Fruit fly (Drosophila melanogaster) whole organism, pupa: ENCODE data around the gene AP-2alpha.

Experiments used
- CG10348 ChIP-seq: fragments of 200-800 bp; sonication (Bioruptor generic); IDR thresholded peaks from 2 replicates; pipeline ENCODE4 v1.3.6; 2022; ENCODE audit warnings: missing biosample characterization, missing genetic modification characterization
- CG12605 ChIP-seq: fragments of 200-800 bp; sonication (Bioruptor generic); IDR thresholded peaks from 2 replicates; pipeline ENCODE4 v1.3.6; 2022; ENCODE audit warnings: missing biosample characterization, missing genetic modification characterization
- CG13204 ChIP-seq: fragments of 200-800 bp; sonication (Bioruptor generic); optimal IDR thresholded peaks from 2 replicates; lab custom pipeline; 2018; ENCODE audit warnings: missing biosample characterization, mild to moderate bottlenecking, missing genetic modification characterization, moderate library complexity
- CG14655 ChIP-seq: fragments of 200-800 bp; sonication (Bioruptor generic); optimal IDR thresholded peaks from 3 replicates; lab custom pipeline; 2017; ENCODE audit warnings: mild to moderate bottlenecking, missing biosample characterization, missing genetic modification reagents, missing genetic modification characterization
- CG15710 ChIP-seq: fragments of 200-800 bp; sonication (Bioruptor generic); optimal IDR thresholded peaks from 2 replicates; lab custom pipeline; 2018; ENCODE audit warnings: missing biosample characterization, mild to moderate bottlenecking, missing genetic modification characterization, moderate library complexity
- CG17806 ChIP-seq: fragments of 200-800 bp; sonication (Bioruptor generic); optimal IDR thresholded peaks from 2 replicates; lab custom pipeline; 2018; ENCODE audit warnings: missing biosample characterization, mild to moderate bottlenecking, missing genetic modification characterization, moderate library complexity
- CG32121 ChIP-seq: fragments of 200-800 bp; sonication (Bioruptor generic); IDR thresholded peaks from 2 replicates; pipeline ENCODE4 v1.3.6; 2022; ENCODE audit warnings: missing biosample characterization, missing genetic modification characterization
- CG34367 ChIP-seq: fragments of 200-800 bp; sonication (Bioruptor generic); optimal IDR thresholded peaks from 2 replicates; lab custom pipeline; 2018; ENCODE audit warnings: missing biosample characterization, mild to moderate bottlenecking, missing genetic modification characterization
- CG4496 ChIP-seq: fragments of 200-800 bp; sonication (Bioruptor generic); IDR thresholded peaks from 3 replicates; pipeline ENCODE4 v1.3.6; 2022; ENCODE audit warnings: missing biosample characterization, missing genetic modification characterization
- CG8159 ChIP-seq: fragments of 200-800 bp; sonication (Bioruptor generic); optimal IDR thresholded peaks from 3 replicates; lab custom pipeline; 2018; ENCODE audit warnings: missing biosample characterization, mild to moderate bottlenecking, missing genetic modification characterization, moderate library complexity
- CG8301 ChIP-seq: fragments of 200-800 bp; sonication (Bioruptor generic); optimal IDR thresholded peaks from 2 replicates; lab custom pipeline; 2018; ENCODE audit warnings: missing biosample characterization, mild to moderate bottlenecking, missing genetic modification characterization
- CG9948 ChIP-seq: fragments of 200-800 bp; sonication (Bioruptor generic); optimal IDR thresholded peaks from 2 replicates; lab custom pipeline; 2018; ENCODE audit warnings: missing biosample characterization, mild to moderate bottlenecking, missing genetic modification characterization, moderate library complexity
- D1 ChIP-seq: fragments of 200-800 bp; sonication (Bioruptor generic); optimal IDR thresholded peaks from 2 replicates; lab custom pipeline; 2018; ENCODE audit warnings: missing biosample characterization, mild to moderate bottlenecking, missing genetic modification characterization, moderate library complexity
- EcR ChIP-seq: fragments of 200-800 bp; sonication (Bioruptor generic); optimal IDR thresholded peaks from 3 replicates; lab custom pipeline; 2019; ENCODE audit warnings: missing biosample characterization, missing genetic modification characterization, mild to moderate bottlenecking, moderate library complexity, missing genetic modification reagents
- Ets98B ChIP-seq: fragments of 200-800 bp; sonication (Bioruptor generic); IDR thresholded peaks from 2 replicates; pipeline ENCODE4 v1.3.6; 2022; ENCODE audit warnings: missing biosample characterization, missing genetic modification characterization
- Pif1A ChIP-seq: fragments of 200-800 bp; sonication (Bioruptor generic); optimal IDR thresholded peaks from 3 replicates; lab custom pipeline; 2016; ENCODE audit warnings: missing biosample characterization, missing genetic modification characterization
- Pif1B ChIP-seq: fragments of 200-800 bp; sonication (Bioruptor generic); optimal IDR thresholded peaks from 3 replicates; lab custom pipeline; 2016; ENCODE audit warnings: missing biosample characterization, missing genetic modification characterization
- Snoo ChIP-seq: fragments of 200-800 bp; sonication (Bioruptor generic); optimal IDR thresholded peaks from 3 replicates; lab custom pipeline; 2017; ENCODE audit warnings: missing biosample characterization, mild to moderate bottlenecking, missing genetic modification characterization, inconsistent platforms
- fd96Ca ChIP-seq: fragments of 200-800 bp; sonication (Bioruptor generic); IDR thresholded peaks from 3 replicates; pipeline ENCODE4 v1.3.6; 2022; ENCODE audit warnings: missing biosample characterization, missing genetic modification characterization
- gl ChIP-seq: fragments of 200-800 bp; sonication (Bioruptor generic); optimal IDR thresholded peaks from 2 replicates; lab custom pipeline; 2018; ENCODE audit warnings: missing biosample characterization, mild to moderate bottlenecking, missing genetic modification characterization
- rn ChIP-seq: fragments of 200-800 bp; sonication (Bioruptor generic); IDR thresholded peaks from 2 replicates; pipeline ENCODE4 v1.3.6; 2022; ENCODE audit warnings: missing biosample characterization, missing genetic modification characterization

AP-2alpha gene

DNA sequence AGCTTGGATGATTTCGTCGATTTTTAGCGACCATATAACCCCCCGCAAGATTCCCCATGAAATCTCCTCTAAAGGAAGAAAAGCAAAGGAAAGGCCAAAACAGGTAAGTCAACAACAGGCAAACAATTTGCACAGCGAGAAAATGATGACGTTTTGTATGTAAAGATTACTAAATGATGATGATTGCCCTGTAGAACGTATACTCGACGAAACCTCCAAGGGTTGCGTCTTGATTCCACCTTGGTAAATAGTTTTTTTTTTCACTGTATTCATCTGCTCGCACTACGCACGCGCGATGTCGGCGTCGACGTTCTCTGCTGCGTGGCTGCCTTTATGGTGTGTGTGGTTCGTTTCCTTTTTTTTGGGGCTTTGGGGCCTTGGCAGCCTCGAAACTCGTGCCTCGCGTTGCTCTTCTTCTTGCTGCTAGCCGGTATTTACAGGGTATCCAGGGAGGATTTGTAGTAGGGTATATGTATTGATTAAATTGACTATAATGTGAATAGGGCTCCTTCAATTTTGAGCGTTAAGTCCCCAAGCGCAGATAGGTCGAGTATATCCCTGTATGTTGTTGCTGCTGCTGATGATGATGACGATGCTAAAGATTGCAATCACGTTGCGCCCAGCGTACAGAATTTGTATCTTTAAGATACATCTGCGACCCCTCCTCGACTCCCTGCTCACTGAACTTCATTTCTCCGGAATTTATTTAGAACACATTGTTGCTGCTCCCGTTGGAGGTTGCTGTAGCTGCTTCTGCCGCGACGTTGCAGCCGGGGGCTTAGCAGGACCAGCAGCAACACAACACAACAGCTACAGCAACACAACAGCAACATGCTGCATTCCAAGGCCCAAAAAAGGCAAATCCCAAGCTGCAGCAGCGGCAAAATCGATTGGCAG lies 13.0 kb upstream of the AP-2alpha start:
- TF ChIP-seq Pif1A (GFP tag; lab: Kevin White, UChicago) (peak; percentile 91), gl (tag; lab: Kevin White, UChicago) (peak; percentile 90), Pif1B (peak; percentile 94), CG13204 (peak; percentile 88), CG17806 (peak; percentile 90), EcR (GFP tag; lab: Kevin White, UChicago) (peak; percentile 79), CG9948 (tag; lab: Kevin White, UChicago) (peak; percentile 87), Ets98B (GFP tag; lab: Robert Waterston, UW) (peak; percentile 96), CG8301 (peak; percentile 93), CG10348 (GFP tag; lab: Robert Waterston, UW) (peak; percentile 69; the same call in 1 of the 2 replicates), CG12605 (GFP tag; lab: Robert Waterston, UW) (peak; percentile 91), CG15710 (tag; lab: Kevin White, UChicago) (peak; percentile 93), D1 (peak; percentile 77), fd96Ca (GFP tag; lab: Robert Waterston, UW) (peak; percentile 98), CG8159 (tag; lab: Kevin White, UChicago) (peak; percentile 90), rn (GFP tag; lab: Robert Waterston, UW) (peak; percentile 91), CG4496 (GFP tag; lab: Robert Waterston, UW) (peak; percentile 96), Snoo (tag; lab: Kevin White, UChicago) (peak; percentile 89), CG32121 (GFP tag; lab: Robert Waterston, UW) (peak; percentile 93), CG34367 (peak; percentile 81), CG14655 (GFP tag; lab: Kevin White, UChicago) (peak; percentile 93)
- TF ChIP-seq, all 21 proteins: peak for 21

dm6 chr2L:426449-426848 lies 11.9 kb upstream of the AP-2alpha start:
- no peak for TF ChIP-seq CG34367
- no peak for TF ChIP-seq CG14655 (GFP tag; lab: Kevin White, UChicago)
- TF ChIP-seq Pif1A (GFP tag; lab: Kevin White, UChicago): no peak
- TF ChIP-seq CG8159 (tag; lab: Kevin White, UChicago): no peak
- TF ChIP-seq CG9948 (tag; lab: Kevin White, UChicago): no peak
- TF ChIP-seq fd96Ca (GFP tag; lab: Robert Waterston, UW): no peak
- no peak for TF ChIP-seq CG8301
- TF ChIP-seq CG17806: no peak
- TF ChIP-seq Pif1B: no peak
- TF ChIP-seq CG4496 (GFP tag; lab: Robert Waterston, UW): no peak
- no peak for TF ChIP-seq EcR (GFP tag; lab: Kevin White, UChicago)
- TF ChIP-seq rn (GFP tag; lab: Robert Waterston, UW): no peak
- no peak for TF ChIP-seq Ets98B (GFP tag; lab: Robert Waterston, UW)
- TF ChIP-seq CG13204: no peak
- no peak for TF ChIP-seq CG15710 (tag; lab: Kevin White, UChicago)
- no peak for TF ChIP-seq CG10348 (GFP tag; lab: Robert Waterston, UW)
- no peak for TF ChIP-seq CG32121 (GFP tag; lab: Robert Waterston, UW)
- no peak for TF ChIP-seq Snoo (tag; lab: Kevin White, UChicago)
- TF ChIP-seq CG12605 (GFP tag; lab: Robert Waterston, UW): no peak
- no peak for TF ChIP-seq D1
- TF ChIP-seq, all 21 proteins: peak for 0

DNA sequence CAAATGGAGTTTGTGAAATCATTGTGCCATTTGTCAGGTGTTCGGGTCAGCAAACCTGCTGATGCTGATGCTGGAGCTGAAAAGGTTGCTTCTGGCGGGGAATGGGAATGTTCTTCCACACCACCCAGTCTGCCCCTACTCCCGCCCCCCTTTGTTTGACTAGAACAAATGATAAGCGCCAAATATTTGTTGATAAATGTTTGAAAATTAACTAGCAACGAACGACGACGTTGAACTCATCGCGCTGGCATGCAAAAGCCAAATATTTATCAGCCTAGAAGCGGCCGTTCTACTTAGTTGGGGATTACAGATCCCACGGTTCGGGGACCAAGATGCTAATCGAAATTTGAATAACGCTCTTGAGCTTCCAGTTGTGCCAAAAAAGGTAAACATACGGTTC lies 10.9 kb upstream of the AP-2alpha start:
- TF ChIP-seq D1 (no peak), Pif1A (GFP tag; lab: Kevin White, UChicago) (no peak), CG4496 (GFP tag; lab: Robert Waterston, UW) (no peak), Ets98B (GFP tag; lab: Robert Waterston, UW) (no peak), EcR (GFP tag; lab: Kevin White, UChicago) (no peak), fd96Ca (GFP tag; lab: Robert Waterston, UW) (no peak), CG8301 (no peak), CG8159 (tag; lab: Kevin White, UChicago) (no peak), CG32121 (GFP tag; lab: Robert Waterston, UW) (no peak), CG9948 (tag; lab: Kevin White, UChicago) (no peak), CG34367 (no peak), Pif1B (no peak), CG15710 (tag; lab: Kevin White, UChicago) (no peak), CG13204 (no peak), Snoo (tag; lab: Kevin White, UChicago) (no peak)

DNA sequence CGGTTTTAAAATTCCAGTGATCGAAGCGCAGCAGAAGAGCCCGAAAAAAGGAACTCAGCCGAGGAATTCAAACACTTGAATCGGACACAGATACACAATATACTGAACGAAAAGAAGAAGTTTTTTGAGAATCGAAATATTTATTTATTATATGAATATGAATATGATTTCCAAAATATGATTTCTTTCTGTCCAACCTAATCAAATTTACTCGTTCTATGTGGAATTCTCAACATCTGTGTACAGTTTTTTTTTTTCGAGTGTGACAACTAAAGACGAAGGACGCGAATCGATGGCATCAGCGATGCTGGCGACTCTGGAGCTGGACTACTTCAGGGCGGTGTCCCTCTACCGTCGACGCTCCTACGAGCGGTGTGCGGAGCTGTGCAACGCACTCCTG lies 8.6 kb upstream of the AP-2alpha start:
- no peak for TF ChIP-seq CG12605 (GFP tag; lab: Robert Waterston, UW)
- peak; percentile 45 for TF ChIP-seq CG15710 (tag; lab: Kevin White, UChicago)
- TF ChIP-seq CG34367: peak; percentile 14
- no peak for TF ChIP-seq gl (tag; lab: Kevin White, UChicago)
- TF ChIP-seq CG17806: peak; percentile 56
- no peak for TF ChIP-seq EcR (GFP tag; lab: Kevin White, UChicago)
- TF ChIP-seq Pif1A (GFP tag; lab: Kevin White, UChicago): peak; percentile 64
- no peak for TF ChIP-seq D1
- no peak for TF ChIP-seq rn (GFP tag; lab: Robert Waterston, UW)
- TF ChIP-seq CG13204: no peak
- TF ChIP-seq CG4496 (GFP tag; lab: Robert Waterston, UW): peak; percentile 29; the same call in 1 of the 3 replicates
- no peak for TF ChIP-seq Ets98B (GFP tag; lab: Robert Waterston, UW)
- no peak for TF ChIP-seq fd96Ca (GFP tag; lab: Robert Waterston, UW)
- TF ChIP-seq CG32121 (GFP tag; lab: Robert Waterston, UW): no peak
- TF ChIP-seq CG14655 (GFP tag; lab: Kevin White, UChicago): peak; percentile 72
- TF ChIP-seq CG8301: peak; percentile 51
- TF ChIP-seq CG10348 (GFP tag; lab: Robert Waterston, UW): no peak
- TF ChIP-seq Pif1B: peak; percentile 52
- peak; percentile 61 for TF ChIP-seq CG9948 (tag; lab: Kevin White, UChicago)
- peak; percentile 45 for TF ChIP-seq CG8159 (tag; lab: Kevin White, UChicago)
- TF ChIP-seq Snoo (tag; lab: Kevin White, UChicago): peak; percentile 78
